ENCODE assay signal across 4 fruit fly cellular contexts in the genomic region with DNA sequence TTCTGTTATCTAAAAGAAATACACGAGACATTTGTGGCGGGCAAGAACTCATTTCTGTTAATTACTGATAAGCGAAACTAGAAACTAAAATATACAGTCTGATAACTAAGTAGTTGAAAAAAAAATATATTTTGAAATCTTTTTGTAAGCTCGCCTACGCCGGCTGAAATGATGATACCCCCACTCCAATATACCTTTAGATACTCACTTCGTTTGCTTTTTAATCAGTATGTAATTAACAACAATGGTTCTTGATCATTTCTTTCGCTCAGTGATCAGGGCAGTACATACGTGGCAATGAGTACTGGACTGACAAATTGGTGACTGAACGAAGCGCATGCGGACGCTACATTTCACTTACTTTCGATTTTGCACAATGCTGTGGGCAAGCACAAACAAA.
TF ChIP-seq lines count a peak whose summit lies in the region.

No protein-coding gene starts in this region.

- TF ChIP-seq CTCF in whole organism, embryonic (GFP tag; optimal IDR thresholded peaks at IDR 0.05; lab: Kevin White, UChicago), result no peak

TF ChIP-seq in whole organism, embryonic, 481 proteins besides CTCF, POLR2A, EP300 and RAD21:
- TF ChIP-seq sens (GFP tag; lab: Kevin White, UChicago) (peak; percentile 8), pan (optimal IDR thresholded peaks at IDR 0.05; lab: Kevin White, UChicago) (no peak), pan (GFP tag; optimal IDR thresholded peaks at IDR 0.05 in 1 of 2, IDR thresholded peaks at IDR 0.05 in 1 of 2) (no peak), sd (tag; optimal IDR thresholded peaks at IDR 0.05; lab: Kevin White, UChicago) (no peak), CG8290 (GFP tag; optimal IDR thresholded peaks at IDR 0.05; lab: Kevin White, UChicago) (no peak), CG8290 (tag; optimal IDR thresholded peaks at IDR 0.05; lab: Kevin White, UChicago) (no peak), Med (GFP tag; lab: Kevin White, UChicago) (peak; percentile 34), CG12219 (GFP tag; optimal IDR thresholded peaks at IDR 0.05; lab: Kevin White, UChicago) (no peak), CG4707 (GFP tag; optimal IDR thresholded peaks at IDR 0.05; lab: Kevin White, UChicago) (no peak), eve (GFP tag; optimal IDR thresholded peaks at IDR 0.05; lab: Kevin White, UChicago) (peak in 1 of 2 experiments; percentile 52), Atf3 (GFP tag; optimal IDR thresholded peaks at IDR 0.05; lab: Kevin White, UChicago) (no peak), gem (tag; optimal IDR thresholded peaks at IDR 0.05; lab: Kevin White, UChicago) (peak; percentile 6), CG7839 (tag; optimal IDR thresholded peaks at IDR 0.05; lab: Kevin White, UChicago) (peak; percentile 2), Awh (GFP tag; IDR thresholded peaks at IDR 0.05; lab: Robert Waterston, UW) (0 out of 2 replicates have a peak, but pooled peaks have one; percentile 33), nerfin-1 (tag; optimal IDR thresholded peaks at IDR 0.05; lab: Kevin White, UChicago) (no peak), klu (GFP tag; IDR thresholded peaks at IDR 0.05; lab: Robert Waterston, UW) (no peak), exex (tag; optimal IDR thresholded peaks at IDR 0.05; lab: Kevin White, UChicago) (peak; percentile 50), unpg (GFP tag; optimal IDR thresholded peaks at IDR 0.05; lab: Kevin White, UChicago) (no peak), CoRest (tag; optimal IDR thresholded peaks at IDR 0.05; lab: Kevin White, UChicago) (no peak), Gug (GFP tag; IDR thresholded peaks at IDR 0.05; lab: Robert Waterston, UW) (no peak)

TF ChIP-seq in whole organism, prepupa, 60 proteins besides CTCF, POLR2A, EP300 and RAD21:
- peak; percentile 19 for TF ChIP-seq Met (GFP tag; optimal IDR thresholded peaks at IDR 0.05; lab: Kevin White, UChicago)
- peak; percentile 44 for TF ChIP-seq Smox (GFP tag; optimal IDR thresholded peaks at IDR 0.05; lab: Kevin White, UChicago)
- TF ChIP-seq Ets21C (GFP tag; optimal IDR thresholded peaks at IDR 0.05; lab: Kevin White, UChicago), result peak; percentile 43
- TF ChIP-seq CG6854 (GFP tag; optimal IDR thresholded peaks at IDR 0.05; lab: Kevin White, UChicago), result no peak
- peak; percentile 75 for TF ChIP-seq svp (GFP tag; lab: Kevin White, UChicago)
- TF ChIP-seq Sox102F (GFP tag; optimal IDR thresholded peaks at IDR 0.05; lab: Kevin White, UChicago), result peak; percentile 32
- peak; percentile 50 for TF ChIP-seq esn (GFP tag; optimal IDR thresholded peaks at IDR 0.05; lab: Kevin White, UChicago)
- TF ChIP-seq CG10631 (GFP tag; optimal IDR thresholded peaks at IDR 0.05; lab: Kevin White, UChicago), result peak; percentile 33
- peak; percentile 48 for TF ChIP-seq lz (GFP tag; optimal IDR thresholded peaks at IDR 0.05; lab: Kevin White, UChicago)
- peak; percentile 70 for TF ChIP-seq Eip78C (GFP tag; lab: Kevin White, UChicago)
- TF ChIP-seq topi (GFP tag; optimal IDR thresholded peaks at IDR 0.05; lab: Kevin White, UChicago), result peak; percentile 38
- TF ChIP-seq Hr39 (GFP tag; optimal IDR thresholded peaks at IDR 0.05; lab: Kevin White, UChicago), result peak; percentile 48
- TF ChIP-seq CG11294 (GFP tag; IDR thresholded peaks at IDR 0.05; lab: Robert Waterston, UW), result no peak
- TF ChIP-seq CG31627 (GFP tag; optimal IDR thresholded peaks at IDR 0.05; lab: Kevin White, UChicago), result peak; percentile 49
- TF ChIP-seq Eip75B (GFP tag; optimal IDR thresholded peaks at IDR 0.05; lab: Kevin White, UChicago), result no peak
- no peak for TF ChIP-seq achi (GFP tag; optimal IDR thresholded peaks at IDR 0.05; lab: Kevin White, UChicago)
- TF ChIP-seq Sox14 (GFP tag; optimal IDR thresholded peaks at IDR 0.05; lab: Kevin White, UChicago), result peak; percentile 26
- TF ChIP-seq Hr38 (GFP tag; optimal IDR thresholded peaks at IDR 0.05; lab: Kevin White, UChicago), result no peak
- peak; percentile 12 for TF ChIP-seq cyc (GFP tag; optimal IDR thresholded peaks at IDR 0.05; lab: Kevin White, UChicago)
- TF ChIP-seq CG8632 (GFP tag; optimal IDR thresholded peaks at IDR 0.05; lab: Kevin White, UChicago), result peak; percentile 18
- peak; percentile 88 for TF ChIP-seq Blimp-1 (GFP tag; optimal IDR thresholded peaks at IDR 0.05; lab: Kevin White, UChicago)
- TF ChIP-seq eg (GFP tag; IDR thresholded peaks at IDR 0.05; lab: Robert Waterston, UW), result no peak

TF ChIP-seq in whole organism, pupa, 21 proteins besides CTCF, POLR2A, EP300 and RAD21:
- peak; percentile 7 for TF ChIP-seq CG8159 (tag; optimal IDR thresholded peaks at IDR 0.05; lab: Kevin White, UChicago)
- TF ChIP-seq CG14655 (GFP tag; optimal IDR thresholded peaks at IDR 0.05; lab: Kevin White, UChicago), result no peak

TF ChIP-seq in whole organism, wandering third instar larva, 38 proteins besides CTCF, POLR2A, EP300 and RAD21:
- TF ChIP-seq GATAd (GFP tag; optimal IDR thresholded peaks at IDR 0.05; lab: Kevin White, UChicago) (no peak), jim (GFP tag; optimal IDR thresholded peaks at IDR 0.05; lab: Kevin White, UChicago) (no peak), psq (GFP tag; optimal IDR thresholded peaks at IDR 0.05; lab: Kevin White, UChicago) (peak; percentile 45), dsf (GFP tag; optimal IDR thresholded peaks at IDR 0.05; lab: Kevin White, UChicago; ENCODE audit: borderline replicate concordance) (no peak), rgr (GFP tag; optimal IDR thresholded peaks at IDR 0.05; lab: Kevin White, UChicago) (peak; percentile 57), sv (GFP tag; optimal IDR thresholded peaks at IDR 0.05; lab: Kevin White, UChicago) (no peak), Hr78 (GFP tag; optimal IDR thresholded peaks at IDR 0.05; lab: Kevin White, UChicago) (no peak), Dfd (GFP tag; optimal IDR thresholded peaks at IDR 0.05; lab: Kevin White, UChicago) (no peak), brk (GFP tag; optimal IDR thresholded peaks at IDR 0.05; lab: Kevin White, UChicago) (no peak), pan (optimal IDR thresholded peaks at IDR 0.05; lab: Kevin White, UChicago) (no peak), sage (GFP tag; optimal IDR thresholded peaks at IDR 0.05; lab: Kevin White, UChicago) (no peak), Rel (GFP tag; optimal IDR thresholded peaks at IDR 0.05; lab: Kevin White, UChicago) (no peak), Rel (tag; optimal IDR thresholded peaks at IDR 0.05; lab: Kevin White, UChicago) (no peak), OdsH (GFP tag; optimal IDR thresholded peaks at IDR 0.05; lab: Kevin White, UChicago) (peak; percentile 55), br (GFP tag; optimal IDR thresholded peaks at IDR 0.05; lab: Kevin White, UChicago) (peak; percentile 53), CrebA (GFP tag; optimal IDR thresholded peaks at IDR 0.05; lab: Kevin White, UChicago; ENCODE audit: borderline replicate concordance) (no peak), woc (GFP tag; optimal IDR thresholded peaks at IDR 0.05; lab: Kevin White, UChicago) (no peak), Jra (GFP tag; optimal IDR thresholded peaks at IDR 0.05; lab: Kevin White, UChicago) (no peak), h (GFP tag; optimal IDR thresholded peaks at IDR 0.05; lab: Kevin White, UChicago) (peak; percentile 51), Hr83 (GFP tag; optimal IDR thresholded peaks at IDR 0.05; lab: Kevin White, UChicago; ENCODE audit: poor library complexity, severe bottlenecking) (no peak), lola (GFP tag; optimal IDR thresholded peaks at IDR 0.05; lab: Kevin White, UChicago) (no peak), CG9705 (GFP tag; optimal IDR thresholded peaks at IDR 0.05; lab: Kevin White, UChicago) (no peak), Hnf4 (GFP tag; optimal IDR thresholded peaks at IDR 0.05; lab: Kevin White, UChicago) (no peak), Abd-B (GFP tag; optimal IDR thresholded peaks at IDR 0.05; lab: Kevin White, UChicago) (no peak), foxo (GFP tag; optimal IDR thresholded peaks at IDR 0.05; lab: Kevin White, UChicago) (peak in 1 of 2 experiments; percentile 59), dmrt93B (GFP tag; optimal IDR thresholded peaks at IDR 0.05; lab: Kevin White, UChicago) (no peak), fru (GFP tag; optimal IDR thresholded peaks at IDR 0.05; lab: Kevin White, UChicago) (peak; percentile 58), Mio (GFP tag; optimal IDR thresholded peaks at IDR 0.05; lab: Kevin White, UChicago) (no peak), Dif (GFP tag; optimal IDR thresholded peaks at IDR 0.05; lab: Kevin White, UChicago; ENCODE audit: partially characterized antibody) (no peak), Vsx2 (GFP tag; optimal IDR thresholded peaks at IDR 0.05; lab: Kevin White, UChicago; ENCODE audit: partially characterized antibody) (no peak), dl (GFP tag; optimal IDR thresholded peaks at IDR 0.05; lab: Kevin White, UChicago; ENCODE audit: insufficient read depth in 1 of 2, partially characterized antibody in 2 of 2) (no peak), N (GFP tag; optimal IDR thresholded peaks at IDR 0.05; lab: Kevin White, UChicago) (no peak), HLH106 (tag; optimal IDR thresholded peaks at IDR 0.05; lab: Kevin White, UChicago) (peak; percentile 50), Sp1 (GFP tag; optimal IDR thresholded peaks at IDR 0.05; lab: Kevin White, UChicago) (peak; percentile 14), tai (GFP tag; optimal IDR thresholded peaks at IDR 0.05; lab: Kevin White, UChicago) (peak; percentile 49), Myc (optimal IDR thresholded peaks at IDR 0.05; lab: Kevin White, UChicago) (no peak), CG32264 (GFP tag; optimal IDR thresholded peaks at IDR 0.05; lab: Kevin White, UChicago) (no peak), usp (GFP tag; optimal IDR thresholded peaks at IDR 0.05; lab: Kevin White, UChicago) (no peak), ey (GFP tag; optimal IDR thresholded peaks at IDR 0.05; lab: Kevin White, UChicago) (peak; percentile 49)
TF ChIP-seq in whole organism, wandering third instar larva: peak in this region for 11.
